Fruit fly (Drosophila melanogaster): ENCODE results near the gene CG18823.

CG18823 gene

DNA sequence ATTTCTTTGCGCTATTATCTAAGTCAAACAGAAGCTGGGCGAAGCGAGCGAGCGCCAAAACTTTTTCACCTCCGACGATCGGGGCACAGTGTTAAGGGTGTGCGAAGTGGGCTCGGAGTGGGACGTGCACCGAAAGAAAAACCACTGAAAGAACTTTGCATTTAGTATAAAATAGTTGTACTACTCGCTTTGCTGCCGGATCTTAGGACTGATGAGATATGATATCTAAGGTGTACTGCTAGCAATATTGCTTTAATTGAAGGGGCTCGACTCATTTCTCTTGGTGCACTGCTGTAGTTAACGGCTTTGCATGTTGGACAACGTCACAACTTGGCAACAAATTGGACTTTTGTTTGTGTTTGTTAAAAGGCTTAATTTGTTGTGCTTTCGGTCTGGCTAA is 36.5 kb upstream of the CG18823 start (continued):
- TF ChIP-seq CG8319 (GFP tag; optimal IDR thresholded peaks at IDR 0.05) (no peak), fkh (GFP tag; optimal IDR thresholded peaks at IDR 0.05) (peak; percentile 35), Eip75B (GFP tag; optimal IDR thresholded peaks at IDR 0.05) (no peak), Met (GFP tag; optimal IDR thresholded peaks at IDR 0.05) (no peak), pdm3 (GFP tag; optimal IDR thresholded peaks at IDR 0.05) (no peak), Ets21C (GFP tag; optimal IDR thresholded peaks at IDR 0.05) (no peak), Smox (GFP tag; optimal IDR thresholded peaks at IDR 0.05) (no peak), CG15336 (GFP tag; IDR thresholded peaks at IDR 0.05) (no peak), Blimp-1 (GFP tag; optimal IDR thresholded peaks at IDR 0.05) (no peak), Eip93F (GFP tag; optimal IDR thresholded peaks at IDR 0.05) (no peak), cyc (GFP tag; optimal IDR thresholded peaks at IDR 0.05) (peak; percentile 25), esn (GFP tag; optimal IDR thresholded peaks at IDR 0.05) (no peak), achi (GFP tag; optimal IDR thresholded peaks at IDR 0.05) (no peak), svp (GFP tag) (peak; percentile 45), lz (GFP tag; optimal IDR thresholded peaks at IDR 0.05) (no peak), CG1621 (tag; optimal IDR thresholded peaks at IDR 0.05) (no peak), acj6 (GFP tag; optimal IDR thresholded peaks at IDR 0.05) (no peak), eg (GFP tag; IDR thresholded peaks at IDR 0.05) (0 out of 3 replicates have a peak, but pooled peaks have one; percentile 12), CG31627 (GFP tag; optimal IDR thresholded peaks at IDR 0.05) (no peak), CG4318 (GFP tag; optimal IDR thresholded peaks at IDR 0.05) (no peak), CG6854 (GFP tag; optimal IDR thresholded peaks at IDR 0.05) (no peak), OdsH (GFP tag; optimal IDR thresholded peaks at IDR 0.05) (no peak), salr (GFP tag; optimal IDR thresholded peaks at IDR 0.05) (no peak), net (GFP tag; optimal IDR thresholded peaks at IDR 0.05) (no peak), Eip78C (GFP tag) (peak; percentile 48), Sox15 (GFP tag; optimal IDR thresholded peaks at IDR 0.05) (no peak), CG10631 (GFP tag; optimal IDR thresholded peaks at IDR 0.05) (no peak)

DNA sequence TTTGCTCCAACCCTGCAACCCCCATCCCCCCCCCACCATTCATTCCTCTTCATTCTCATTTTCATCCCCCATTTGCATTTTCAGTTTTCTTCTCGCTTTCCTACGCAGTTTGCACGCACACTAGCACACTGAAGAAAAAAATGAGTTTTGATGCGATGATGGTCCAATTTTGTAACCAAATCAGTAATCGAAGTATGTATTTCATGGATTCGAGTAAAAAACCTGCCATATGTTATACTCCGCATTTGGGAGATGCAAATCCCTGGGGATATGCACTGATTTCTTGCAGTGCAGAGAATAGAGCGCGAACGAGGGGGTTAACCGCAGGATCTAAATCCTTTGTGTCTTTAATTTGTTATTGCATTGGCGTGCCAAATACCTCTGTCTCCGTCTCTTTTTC is 34.4 kb upstream of the CG18823 start:
- TF ChIP-seq CG10631 (GFP tag; optimal IDR thresholded peaks at IDR 0.05) (no peak), CG11902 (GFP tag; optimal IDR thresholded peaks at IDR 0.05) (no peak), Eip93F (GFP tag; optimal IDR thresholded peaks at IDR 0.05) (no peak), CG3032 (tag; optimal IDR thresholded peaks at IDR 0.05) (no peak), Eip75B (GFP tag; optimal IDR thresholded peaks at IDR 0.05) (peak; percentile 4), CG16779 (tag; optimal IDR thresholded peaks at IDR 0.05) (no peak), Hr39 (GFP tag; optimal IDR thresholded peaks at IDR 0.05) (peak; percentile 35), CG10669 (GFP tag; optimal IDR thresholded peaks at IDR 0.05) (peak; percentile 25), svp (GFP tag) (peak; percentile 59), Sox15 (GFP tag; optimal IDR thresholded peaks at IDR 0.05) (peak; percentile 0), Lpt (GFP tag; optimal IDR thresholded peaks at IDR 0.05) (no peak), CG7368 (GFP tag; optimal IDR thresholded peaks at IDR 0.05) (no peak), eg (GFP tag; IDR thresholded peaks at IDR 0.05) (no peak), ss (GFP tag; optimal IDR thresholded peaks at IDR 0.05) (no peak), lz (GFP tag; optimal IDR thresholded peaks at IDR 0.05) (peak; percentile 9), CG15336 (GFP tag; IDR thresholded peaks at IDR 0.05) (no peak), acj6 (GFP tag; optimal IDR thresholded peaks at IDR 0.05) (no peak), Sox102F (GFP tag; optimal IDR thresholded peaks at IDR 0.05) (peak; percentile 22), Met (GFP tag; optimal IDR thresholded peaks at IDR 0.05) (peak; percentile 26), spab (GFP tag; optimal IDR thresholded peaks at IDR 0.05) (no peak), CG8319 (GFP tag; optimal IDR thresholded peaks at IDR 0.05) (no peak), esn (GFP tag; optimal IDR thresholded peaks at IDR 0.05) (peak; percentile 19), fd85E (GFP tag; optimal IDR thresholded peaks at IDR 0.05) (no peak), CG8119 (GFP tag; IDR thresholded peaks at IDR 0.05) (no peak), Hr4 (GFP tag; optimal IDR thresholded peaks at IDR 0.05) (no peak), dsx (GFP tag; optimal IDR thresholded peaks at IDR 0.05; ENCODE audit: poor library complexity, severe bottlenecking) (no peak), vri (GFP tag; optimal IDR thresholded peaks at IDR 0.05) (no peak), Smox (GFP tag; optimal IDR thresholded peaks at IDR 0.05) (no peak), CG1621 (tag; optimal IDR thresholded peaks at IDR 0.05) (no peak), CG32006 (GFP tag; optimal IDR thresholded peaks at IDR 0.05) (peak; percentile 3), CG6792 (GFP tag; optimal IDR thresholded peaks at IDR 0.05) (peak; percentile 1), CG34406 (GFP tag; optimal IDR thresholded peaks at IDR 0.05) (no peak), CG31627 (GFP tag; optimal IDR thresholded peaks at IDR 0.05) (peak; percentile 20), salr (GFP tag; optimal IDR thresholded peaks at IDR 0.05) (no peak), fd59A (GFP tag; optimal IDR thresholded peaks at IDR 0.05) (no peak), Ets96B (tag; optimal IDR thresholded peaks at IDR 0.05) (peak; percentile 13), Sox14 (GFP tag; optimal IDR thresholded peaks at IDR 0.05) (no peak), CG11294 (GFP tag; IDR thresholded peaks at IDR 0.05) (no peak)
